Fruit fly (Drosophila melanogaster) S2 (cell line): Measurements from ENCODE around the gene CG43925.

Source experiments
- CG8478 ChIP-seq: fragments of >200 bp; optimal IDR thresholded peaks from 2 replicates; lab custom pipeline; 2018
- CTCF ChIP-seq, 2 experiments: fragments of >200 bp; optimal IDR thresholded peaks; 2 replicates each; lab custom pipeline; 2018

DNA sequence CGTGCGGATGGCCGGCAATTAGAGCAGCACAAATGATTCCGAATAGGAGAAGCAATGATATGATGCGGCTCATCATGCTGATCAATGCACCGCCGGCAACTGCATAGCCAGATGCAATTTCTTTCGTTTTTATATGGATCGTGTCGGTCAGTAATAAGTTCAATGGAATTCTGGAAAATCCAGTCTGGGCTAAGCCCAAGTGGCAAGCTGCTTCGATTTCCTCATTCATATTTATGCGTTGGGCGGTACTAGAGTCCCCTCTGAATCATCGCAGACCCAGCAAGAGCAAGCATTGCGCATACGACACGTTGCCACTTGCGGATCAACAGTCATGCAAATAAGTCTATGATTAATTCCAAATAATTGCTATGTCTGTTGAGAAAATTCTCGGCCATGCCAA, 32.7 kb upstream of the CG43925 start, which contains the start of gene CG16978:
- no peak for TF ChIP-seq CG8478 (lab: Kevin White, UChicago)
- no peak for TF ChIP-seq CTCF (optimal IDR thresholded peaks at IDR 0.05; lab: Kevin White, UChicago)
